Worm (Caenorhabditis elegans) whole organism, mixed stage, embryonic: ENCODE results near the gene Y116F11A.6.

ENCODE experiments used
- M03D4.4 ChIP-seq: sonication (generic microtip); optimal IDR thresholded peaks from 2 replicates; lab custom pipeline; 2017; ENCODE audit warnings: mild to moderate bottlenecking, missing genetic modification characterization, missing compliant biosample characterization
- bed-3 ChIP-seq: fragments of 200-800 bp; sonication (Bioruptor generic); optimal IDR thresholded peaks from 3 replicates; lab custom pipeline; 2018; ENCODE audit warnings: mild to moderate bottlenecking, missing genetic modification characterization, moderate library complexity, missing compliant biosample characterization
- blmp-1 ChIP-seq: fragments of 150-350 bp; optimal IDR thresholded peaks from 2 replicates; lab custom pipeline; 2014; ENCODE audit warnings: missing biosample characterization, missing genetic modification characterization
- ceh-39 ChIP-seq: fragments of 150-350 bp; optimal IDR thresholded peaks from 2 replicates; lab custom pipeline; 2014; ENCODE audit warnings: missing biosample characterization, missing genetic modification characterization
- ceh-43 ChIP-seq: fragments of 200-800 bp; sonication (Bioruptor generic); optimal IDR thresholded peaks from 2 replicates; lab custom pipeline; 2018; ENCODE audit warnings: mild to moderate bottlenecking, missing genetic modification characterization, moderate library complexity, missing compliant biosample characterization
- ceh-83 ChIP-seq: fragments of 200-800 bp; sonication (Bioruptor generic); optimal IDR thresholded peaks from 2 replicates; lab custom pipeline; 2018; ENCODE audit warnings: mild to moderate bottlenecking, missing genetic modification characterization, missing compliant biosample characterization
- ces-1 ChIP-seq: fragments of 150-350 bp; optimal IDR thresholded peaks from 2 replicates; lab custom pipeline; 2014; ENCODE audit warnings: missing biosample characterization, missing genetic modification reagents, missing genetic modification characterization
- cnd-1 ChIP-seq: fragments of 200-800 bp; sonication (Bioruptor generic); optimal IDR thresholded peaks from 2 replicates; lab custom pipeline; 2018; ENCODE audit warnings: mild to moderate bottlenecking, missing genetic modification characterization, missing compliant biosample characterization
- drap-1 ChIP-seq: fragments of 200-800 bp; sonication (Bioruptor generic); optimal IDR thresholded peaks from 3 replicates; lab custom pipeline; 2018; ENCODE audit warnings: mild to moderate bottlenecking, missing genetic modification characterization, missing compliant biosample characterization
- elt-1 ChIP-seq: sonication (generic microtip); optimal IDR thresholded peaks from 2 replicates; lab custom pipeline; 2017; ENCODE audit warnings: missing genetic modification characterization, mild to moderate bottlenecking, missing compliant biosample characterization, antibody characterized with exemption, moderate library complexity, borderline replicate concordance; ENCODE audit not compliant: insufficient read depth
- elt-3 ChIP-seq: fragments of 150-350 bp; optimal IDR thresholded peaks from 2 replicates; lab custom pipeline; 2014; ENCODE audit warnings: missing biosample characterization, missing genetic modification characterization
- flh-1 ChIP-seq: fragments of 200-800 bp; sonication (Bioruptor generic); optimal IDR thresholded peaks from 2 replicates; lab custom pipeline; 2018; ENCODE audit warnings: mild to moderate bottlenecking, missing genetic modification characterization, moderate library complexity, missing compliant biosample characterization
- ham-2 ChIP-seq: fragments of 200-800 bp; sonication (Bioruptor generic); optimal IDR thresholded peaks from 2 replicates; lab custom pipeline; 2018; ENCODE audit warnings: mild to moderate bottlenecking, missing genetic modification characterization, missing compliant biosample characterization
- lin-13 ChIP-seq: fragments of 150-350 bp; optimal IDR thresholded peaks from 2 replicates; lab custom pipeline; 2014; ENCODE audit warnings: missing biosample characterization, missing genetic modification characterization
- lin-32 ChIP-seq: fragments of 200-800 bp; sonication (Bioruptor generic); optimal IDR thresholded peaks from 2 replicates; lab custom pipeline; 2018; ENCODE audit warnings: mild to moderate bottlenecking, missing genetic modification characterization, missing compliant biosample characterization
- mab-5 ChIP-seq: fragments of 150-350 bp; optimal IDR thresholded peaks from 2 replicates; lab custom pipeline; 2014; ENCODE audit warnings: missing biosample characterization, missing genetic modification characterization
- mep-1 ChIP-seq: fragments of 150-350 bp; optimal IDR thresholded peaks from 2 replicates; lab custom pipeline; 2017; ENCODE audit warnings: missing biosample characterization, missing genetic modification reagents, missing genetic modification characterization, inconsistent platforms
- mls-2 ChIP-seq: sonication (generic microtip); optimal IDR thresholded peaks from 2 replicates; lab custom pipeline; 2016; ENCODE audit warnings: mild to moderate bottlenecking, missing genetic modification characterization, moderate library complexity, missing compliant biosample characterization
- nhr-2 ChIP-seq: fragments of 150-350 bp; optimal IDR thresholded peaks from 2 replicates; lab custom pipeline; 2014; ENCODE audit warnings: missing biosample characterization, missing genetic modification characterization
- nhr-237 ChIP-seq: fragments of 150-350 bp; optimal IDR thresholded peaks from 2 replicates; lab custom pipeline; 2014; ENCODE audit warnings: missing biosample characterization, missing genetic modification characterization
- nhr-28 ChIP-seq: fragments of 150-350 bp; optimal IDR thresholded peaks from 2 replicates; lab custom pipeline; 2014; ENCODE audit warnings: missing biosample characterization, missing genetic modification characterization
- nhr-76 ChIP-seq: sonication (generic microtip); optimal IDR thresholded peaks from 2 replicates; lab custom pipeline; 2017; ENCODE audit warnings: missing biosample characterization, missing genetic modification characterization
- pha-4 ChIP-seq: fragments of 150-350 bp; optimal IDR thresholded peaks from 2 replicates; lab custom pipeline; 2018; ENCODE audit warnings: missing biosample characterization, missing genetic modification reagents, missing genetic modification characterization
- sem-2 ChIP-seq: fragments of 200-800 bp; sonication (Bioruptor generic); optimal IDR thresholded peaks from 2 replicates; lab custom pipeline; 2018; ENCODE audit warnings: mild to moderate bottlenecking, missing genetic modification characterization, missing compliant biosample characterization
- snpc-4 ChIP-seq: fragments of 150-350 bp; optimal IDR thresholded peaks from 2 replicates; lab custom pipeline; 2014; ENCODE audit warnings: missing biosample characterization, missing genetic modification characterization
- sptf-1 ChIP-seq: sonication (generic microtip); optimal IDR thresholded peaks from 2 replicates; lab custom pipeline; 2017; ENCODE audit warnings: mild to moderate bottlenecking, missing genetic modification characterization, moderate library complexity, missing compliant biosample characterization
- tbx-8 ChIP-seq: fragments of 200-800 bp; sonication (Bioruptor generic); optimal IDR thresholded peaks from 2 replicates; lab custom pipeline; 2018; ENCODE audit warnings: mild to moderate bottlenecking, missing genetic modification characterization, moderate library complexity, missing compliant biosample characterization
- unc-62 ChIP-seq: fragments of 150-350 bp; optimal IDR thresholded peaks from 2 replicates; lab custom pipeline; 2014; ENCODE audit warnings: missing biosample characterization, missing genetic modification reagents, missing genetic modification characterization
- zip-8 ChIP-seq: fragments of 150-350 bp; optimal IDR thresholded peaks from 2 replicates; lab custom pipeline; 2014; ENCODE audit warnings: missing biosample characterization, missing genetic modification characterization
- ztf-11 ChIP-seq: fragments of 150-350 bp; optimal IDR thresholded peaks from 2 replicates; lab custom pipeline; 2014; ENCODE audit warnings: missing biosample characterization, missing genetic modification characterization

The Y116F11A.6 gene

DNA sequence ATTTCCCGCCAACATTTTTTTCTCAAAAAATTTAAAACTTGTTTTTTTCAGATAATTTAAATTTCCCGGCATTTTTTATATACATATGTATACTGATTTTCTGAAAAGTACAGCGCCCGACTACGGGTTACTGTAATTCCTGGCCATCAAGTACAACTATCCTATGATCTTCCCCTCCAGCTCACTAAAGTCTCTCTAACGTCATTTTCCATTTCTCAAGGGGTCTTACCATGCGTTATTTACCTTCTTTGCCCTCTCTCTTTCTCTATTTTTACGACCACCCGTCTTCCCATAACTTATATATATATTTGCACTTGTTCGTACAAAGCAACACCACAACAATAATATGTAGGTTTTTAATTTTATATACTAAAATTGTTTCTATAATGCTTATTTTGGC, 36.9 kb downstream of the Y116F11A.6 start, which contains the start of gene W04E12.9:
TSS of gene W04E12.9 (plus strand) at position 301 of the 400 bp plus-strand sequence.
- TF ChIP-seq ceh-83 (GFP tag; lab: Kevin White, UChicago): no peak
- TF ChIP-seq, all 35 proteins: peak for 0

DNA sequence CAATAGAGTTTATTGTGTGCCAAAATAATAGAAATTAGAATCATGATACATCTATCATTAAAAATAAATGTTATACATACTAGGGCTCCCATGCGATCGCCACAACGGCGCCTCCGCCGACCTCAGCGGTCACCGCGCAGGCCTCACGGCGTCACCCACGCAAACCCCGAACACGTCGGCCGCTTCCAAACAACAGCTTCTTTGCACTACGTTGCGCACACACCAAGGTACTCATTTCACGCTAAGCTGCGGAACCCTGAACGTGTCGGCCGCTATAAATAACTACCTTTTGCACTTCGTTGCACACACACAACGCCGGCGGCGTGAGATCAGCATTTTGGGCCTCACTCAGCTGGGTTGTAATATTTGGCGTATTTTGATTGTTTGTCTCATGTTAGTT, 39.9 kb downstream of the Y116F11A.6 start:
- TF ChIP-seq unc-62 (GFP tag; lab: Kevin White, UChicago) (no peak), tbx-8 (GFP tag; lab: Kevin White, UChicago) (no peak), elt-1 (no peak), sptf-1 (no peak), ztf-11 (tag; lab: Kevin White, UChicago) (no peak), nhr-28 (tag; lab: Kevin White, UChicago) (no peak), ceh-39 (tag; lab: Kevin White, UChicago) (no peak), bed-3 (GFP tag; lab: Kevin White, UChicago) (no peak), sem-2 (GFP tag; lab: Kevin White, UChicago) (no peak), elt-3 (tag; lab: Kevin White, UChicago) (no peak), zip-8 (tag; lab: Kevin White, UChicago) (no peak), nhr-76 (no peak), flh-1 (GFP tag; lab: Kevin White, UChicago) (no peak), M03D4.4 (tag; lab: Kevin White, UChicago) (no peak), blmp-1 (tag; lab: Kevin White, UChicago) (no peak), cnd-1 (tag; lab: Kevin White, UChicago) (no peak), pha-4 (tag; lab: Kevin White, UChicago) (no peak), nhr-2 (tag; lab: Kevin White, UChicago) (no peak), snpc-4 (tag; lab: Kevin White, UChicago) (no peak), lin-13 (tag; lab: Kevin White, UChicago) (no peak)

DNA sequence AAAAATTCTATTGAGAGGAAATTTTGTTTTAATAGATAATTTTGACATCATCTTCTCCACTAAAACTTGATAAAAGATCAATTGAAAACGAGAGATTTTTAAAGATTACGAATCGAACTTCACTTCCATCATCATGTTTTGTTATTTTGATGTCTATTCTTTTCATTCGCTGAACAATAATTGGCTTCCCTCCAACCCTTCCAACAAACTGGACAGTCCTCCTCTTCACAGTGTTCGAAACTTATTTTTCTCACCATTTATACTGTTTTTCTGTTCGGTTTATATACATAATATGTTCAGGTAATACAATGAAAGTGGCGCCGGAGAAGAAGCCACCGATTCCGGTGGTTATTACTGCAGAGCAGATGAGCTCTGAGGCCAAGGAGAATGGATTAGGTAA, 41.4 kb downstream of the Y116F11A.6 start, which contains the start of gene M162.5:
TSS of gene M162.5 (plus strand) at position 301 of the 400 bp plus-strand sequence.
- TF ChIP-seq cnd-1 (tag; lab: Kevin White, UChicago) (no peak), sem-2 (GFP tag; lab: Kevin White, UChicago) (no peak), pha-4 (tag; lab: Kevin White, UChicago) (no peak), nhr-237 (tag; lab: Kevin White, UChicago) (no peak), lin-13 (tag; lab: Kevin White, UChicago) (no peak), lin-32 (GFP tag; lab: Kevin White, UChicago) (no peak), blmp-1 (tag; lab: Kevin White, UChicago) (no peak), M03D4.4 (tag; lab: Kevin White, UChicago) (no peak), mep-1 (no peak), ceh-39 (tag; lab: Kevin White, UChicago) (no peak), nhr-76 (no peak), zip-8 (tag; lab: Kevin White, UChicago) (no peak), elt-1 (no peak), mab-5 (tag; lab: Kevin White, UChicago) (no peak), ceh-43 (GFP tag; lab: Kevin White, UChicago) (no peak), nhr-2 (tag; lab: Kevin White, UChicago) (no peak)
- TF ChIP-seq, all 35 proteins: peak for 0

DNA sequence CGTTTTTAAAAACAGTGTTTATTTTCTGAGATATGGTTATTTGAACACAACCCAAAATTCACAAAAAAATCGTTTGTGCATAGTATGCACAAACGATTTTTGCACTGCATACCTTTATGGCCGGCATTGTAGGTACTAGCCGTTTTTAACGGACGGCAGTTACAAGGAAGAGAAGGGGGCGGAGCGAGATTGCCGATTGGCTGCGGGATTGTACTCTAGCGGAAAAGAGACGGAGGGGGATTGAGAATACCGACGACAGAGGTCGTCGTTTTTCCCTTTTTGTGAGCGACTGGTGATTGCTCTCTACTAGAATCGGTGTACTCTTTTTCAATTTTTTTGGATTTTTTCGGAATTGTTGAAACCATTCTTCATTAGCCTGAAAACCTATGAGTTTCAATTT, 48.4 kb downstream of the Y116F11A.6 start:
- TF ChIP-seq bed-3 (GFP tag; lab: Kevin White, UChicago) (no peak), mep-1 (no peak), snpc-4 (tag; lab: Kevin White, UChicago) (no peak), ces-1 (GFP tag; lab: Kevin White, UChicago) (no peak), mls-2 (tag; lab: Kevin White, UChicago) (no peak), drap-1 (GFP tag; lab: Kevin White, UChicago) (no peak), nhr-76 (no peak), lin-13 (tag; lab: Kevin White, UChicago) (no peak)

ce11 chrV:19771660-19772059, 52.3 kb downstream of the Y116F11A.6 start, which contains the start of gene M162.15:
M162.15 (minus strand) TSS chrV:19771760.
- TF ChIP-seq nhr-2 (tag; lab: Kevin White, UChicago) (no peak), nhr-237 (tag; lab: Kevin White, UChicago) (no peak), zip-8 (tag; lab: Kevin White, UChicago) (no peak), nhr-28 (tag; lab: Kevin White, UChicago) (no peak), ztf-11 (tag; lab: Kevin White, UChicago) (no peak), ceh-83 (GFP tag; lab: Kevin White, UChicago) (no peak), cnd-1 (tag; lab: Kevin White, UChicago) (no peak), elt-3 (tag; lab: Kevin White, UChicago) (no peak), tbx-8 (GFP tag; lab: Kevin White, UChicago) (no peak), sem-2 (GFP tag; lab: Kevin White, UChicago) (no peak), lin-32 (GFP tag; lab: Kevin White, UChicago) (no peak), elt-1 (no peak), blmp-1 (tag; lab: Kevin White, UChicago) (no peak), ceh-43 (GFP tag; lab: Kevin White, UChicago) (no peak), mls-2 (tag; lab: Kevin White, UChicago) (no peak), ham-2 (GFP tag; lab: Kevin White, UChicago) (no peak), ces-1 (GFP tag; lab: Kevin White, UChicago) (no peak), lin-13 (tag; lab: Kevin White, UChicago) (no peak), mep-1 (no peak)
